Fruit fly (Drosophila melanogaster) S2 (cell line): ENCODE measurements around the gene Syx7.

Experiments used
- CG8478 ChIP-seq: fragments of >200 bp; optimal IDR thresholded peaks from 2 replicates; lab custom pipeline; 2018
- CTCF ChIP-seq, 2 experiments: fragments of >200 bp; optimal IDR thresholded peaks; 2 replicates each; lab custom pipeline; 2018

Syx7 gene

DNA sequence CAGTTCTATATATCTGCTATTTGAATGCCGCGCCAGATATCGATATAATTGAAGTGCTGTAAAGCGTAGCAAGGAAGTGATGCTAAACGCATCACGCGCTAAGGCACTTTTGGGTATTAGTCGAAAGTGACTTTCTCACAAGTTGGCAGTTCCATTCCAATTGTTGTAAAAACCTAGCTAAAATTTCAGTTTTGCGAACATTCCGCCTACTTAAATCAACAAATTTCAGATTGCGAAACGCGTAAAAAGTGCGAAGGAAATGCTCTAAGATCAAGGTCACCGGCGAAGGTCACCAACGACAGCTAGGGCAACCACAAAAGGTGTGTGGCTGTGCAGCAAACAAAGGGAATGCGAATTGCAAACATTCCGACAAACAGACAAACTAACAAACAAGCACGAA is at the start of gene Syx7:
Gene Syx7, plus strand, starts transcription at position 131 of the 400 bp plus-strand sequence.
- no peak for TF ChIP-seq CTCF (optimal IDR thresholded peaks at IDR 0.05; lab: Kevin White, UChicago)
- no peak for TF ChIP-seq CG8478 (lab: Kevin White, UChicago)

DNA sequence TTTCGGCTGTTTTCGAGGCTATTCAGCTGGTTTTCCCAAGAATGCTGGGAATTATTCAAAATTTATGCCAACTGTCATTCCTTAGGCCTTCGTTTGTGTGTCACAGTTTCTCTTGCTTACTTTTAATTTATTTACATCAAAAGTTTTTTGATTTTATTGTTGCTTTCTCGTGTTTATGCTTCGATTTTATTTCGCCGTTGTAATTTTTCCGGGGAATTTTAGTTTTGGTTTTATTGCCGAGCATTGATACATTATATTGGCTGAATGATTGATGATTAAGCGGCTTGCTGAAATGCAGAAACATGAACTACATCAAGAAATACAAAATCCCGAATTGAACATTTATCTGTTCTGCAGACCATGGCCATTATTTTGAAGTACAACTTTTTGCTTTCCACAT is 47.5 kb upstream of the Syx7 start:
- TF ChIP-seq CTCF (optimal IDR thresholded peaks at IDR 0.05; lab: Kevin White, UChicago) (no peak), CG8478 (lab: Kevin White, UChicago) (no peak)

DNA sequence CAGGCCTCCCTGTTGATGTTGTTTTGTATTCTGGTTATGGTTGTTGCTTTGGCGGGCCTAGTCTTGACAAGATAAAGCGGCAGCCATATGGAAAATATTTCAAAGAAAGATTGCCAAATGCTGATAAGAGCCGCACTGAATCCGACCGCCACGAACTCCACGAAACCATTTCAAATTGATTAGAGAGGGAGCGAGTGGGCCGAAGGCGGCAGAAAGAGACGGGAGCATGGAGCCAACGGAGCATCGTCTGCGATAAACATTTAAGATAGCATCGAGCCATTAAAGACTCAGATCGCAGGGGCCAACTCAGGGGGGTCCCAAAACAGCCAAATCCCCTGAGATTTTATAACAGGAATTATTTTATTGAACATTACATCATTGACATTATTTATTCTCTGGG is 45.4 kb upstream of the Syx7 start:
- TF ChIP-seq CTCF (optimal IDR thresholded peaks at IDR 0.05; lab: Kevin White, UChicago) (no peak), CG8478 (lab: Kevin White, UChicago) (no peak)

DNA sequence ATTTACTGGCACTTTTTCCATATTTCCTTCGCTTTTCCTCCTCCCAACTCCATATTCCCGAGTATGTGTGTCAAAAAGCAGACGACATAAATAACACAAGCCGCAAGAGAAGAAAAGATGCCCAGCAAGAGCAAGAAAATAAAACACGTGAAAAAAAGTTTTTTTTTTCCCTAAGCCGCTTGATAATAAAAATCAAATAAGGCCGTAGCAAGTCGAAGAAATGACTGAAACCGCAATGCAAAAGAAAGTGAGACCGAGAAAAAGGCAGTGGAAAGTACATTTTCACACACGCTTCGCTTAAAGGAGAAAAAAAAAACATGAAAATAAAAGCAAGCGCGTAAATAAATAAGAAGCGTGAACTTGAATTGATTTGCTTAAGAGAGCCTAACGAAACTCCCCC is 43.1 kb upstream of the Syx7 start:
- TF ChIP-seq CG8478 (lab: Kevin White, UChicago): no peak
- no peak for TF ChIP-seq CTCF (optimal IDR thresholded peaks at IDR 0.05; lab: Kevin White, UChicago)

DNA sequence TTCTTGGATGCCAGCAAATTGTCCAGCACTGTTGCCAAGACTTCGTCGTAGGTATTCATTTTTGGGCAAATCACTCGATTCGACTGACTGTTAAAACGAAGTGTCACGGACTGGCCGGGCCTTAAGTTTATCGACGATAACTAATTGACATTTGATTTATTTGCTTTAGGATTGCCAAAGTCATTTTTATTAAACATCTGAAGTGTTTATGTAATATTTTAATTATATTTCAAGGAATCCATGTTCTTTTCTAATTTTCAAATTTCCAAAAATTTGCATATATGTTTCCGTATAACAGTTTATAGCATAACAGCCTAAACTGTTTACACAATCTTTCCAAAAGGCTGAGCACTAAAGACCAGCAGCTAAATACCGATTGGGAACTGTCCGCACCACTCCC is 39.0 kb upstream of the Syx7 start, which contains the start of gene sa:
Gene sa, minus strand, starts transcription at position 101 of the 400 bp plus-strand sequence.
- TF ChIP-seq CTCF (optimal IDR thresholded peaks at IDR 0.05; lab: Kevin White, UChicago): no peak
- no peak for TF ChIP-seq CG8478 (lab: Kevin White, UChicago)

DNA sequence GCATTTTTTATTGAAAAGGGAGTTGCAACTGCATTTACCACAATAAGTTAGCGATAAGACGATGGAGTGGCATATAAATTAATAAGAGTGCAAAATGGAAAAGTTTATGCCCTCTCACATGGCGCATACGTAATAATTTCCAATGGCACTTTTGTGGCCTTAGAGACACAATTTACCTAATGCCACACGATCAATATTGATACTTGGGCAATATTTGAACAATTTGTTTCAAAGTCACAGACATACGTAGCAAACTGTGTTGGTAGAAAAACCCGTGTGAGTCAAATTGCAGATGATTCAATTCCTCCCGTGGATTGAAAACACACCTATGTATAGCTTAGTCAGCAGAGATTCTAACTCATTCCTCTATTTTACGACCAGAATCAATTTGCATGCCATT is 33.5 kb upstream of the Syx7 start:
- TF ChIP-seq CG8478 (lab: Kevin White, UChicago) (no peak), CTCF (optimal IDR thresholded peaks at IDR 0.05; lab: Kevin White, UChicago) (no peak)

DNA sequence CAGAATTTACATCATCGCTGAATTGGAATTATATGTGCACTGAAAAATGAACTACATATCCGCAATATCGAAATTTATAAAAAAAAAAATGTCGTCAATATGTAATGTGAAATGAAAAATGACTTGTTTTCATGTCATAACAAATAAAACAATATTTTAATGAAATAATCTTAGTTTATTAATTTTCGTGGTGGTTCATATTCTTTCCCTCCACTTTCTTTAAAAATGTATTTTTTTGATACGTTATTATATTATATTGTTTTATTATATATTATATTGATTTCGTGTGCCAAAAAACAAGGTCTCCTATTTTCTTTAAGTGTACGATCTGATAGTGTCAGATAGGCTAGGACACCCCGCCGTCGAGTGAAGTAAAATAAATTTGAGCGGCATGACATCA is 31.3 kb upstream of the Syx7 start:
- TF ChIP-seq CTCF (optimal IDR thresholded peaks at IDR 0.05; lab: Kevin White, UChicago): no peak
- no peak for TF ChIP-seq CG8478 (lab: Kevin White, UChicago)

DNA sequence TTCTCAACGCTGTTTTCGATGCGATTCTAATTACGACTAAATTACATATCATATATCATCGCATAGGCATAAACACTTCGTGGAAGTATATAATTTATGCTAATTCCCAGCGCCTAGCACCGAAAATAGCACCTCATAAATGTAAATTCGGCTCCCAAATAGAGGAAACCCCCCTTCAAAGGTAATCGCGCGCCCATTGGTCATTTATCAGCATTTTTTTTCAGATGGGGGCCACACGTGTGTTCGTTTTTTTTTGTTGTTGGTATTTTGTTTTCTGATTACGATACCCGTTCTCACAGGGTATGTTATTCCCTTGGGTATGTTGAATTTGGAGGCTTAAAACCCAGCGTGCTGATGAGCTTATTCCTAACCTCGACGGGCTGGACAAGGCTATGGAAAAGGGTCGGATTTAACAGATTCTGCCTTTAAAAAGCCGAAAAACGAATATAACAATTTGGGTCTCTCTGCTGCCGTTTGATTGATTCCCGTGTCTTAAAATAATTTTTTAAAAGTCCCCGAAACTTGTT is 28.6 kb upstream of the Syx7 start:
- TF ChIP-seq CTCF (optimal IDR thresholded peaks at IDR 0.05; lab: Kevin White, UChicago) (no peak), CG8478 (lab: Kevin White, UChicago) (no peak)

DNA sequence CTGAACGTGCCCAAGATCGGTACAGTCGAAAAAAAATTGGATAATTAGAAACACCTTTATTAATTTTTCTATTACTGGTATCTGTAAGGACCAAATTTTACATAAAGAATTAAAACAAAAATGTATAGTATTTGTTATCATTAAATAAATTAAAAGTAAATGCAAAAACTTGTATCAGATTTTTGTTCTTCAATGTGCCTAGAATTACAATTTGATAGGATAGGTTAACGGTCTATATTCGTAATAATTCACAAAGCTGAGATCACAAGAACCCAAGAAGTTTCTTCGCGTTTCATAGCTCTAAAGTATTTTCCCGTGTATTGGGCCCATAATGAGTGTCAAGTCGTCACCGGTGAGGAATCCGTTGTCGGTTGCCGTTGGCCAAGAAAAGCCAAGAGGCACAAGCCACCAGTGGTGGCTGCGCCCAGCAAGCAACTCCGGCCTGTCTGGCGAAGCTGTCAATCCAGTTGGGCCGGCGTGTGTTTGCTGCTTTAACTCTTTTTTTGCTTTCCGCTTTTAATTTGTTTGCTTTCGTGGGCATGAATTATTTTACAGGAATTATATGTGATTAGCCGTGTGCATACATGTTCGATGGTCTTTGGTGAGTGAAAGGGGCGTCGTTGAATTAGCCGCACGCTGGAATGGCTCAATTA is 27.6 kb upstream of the Syx7 start:
- TF ChIP-seq CG8478 (lab: Kevin White, UChicago): no peak
- no peak for TF ChIP-seq CTCF (optimal IDR thresholded peaks at IDR 0.05; lab: Kevin White, UChicago)

DNA sequence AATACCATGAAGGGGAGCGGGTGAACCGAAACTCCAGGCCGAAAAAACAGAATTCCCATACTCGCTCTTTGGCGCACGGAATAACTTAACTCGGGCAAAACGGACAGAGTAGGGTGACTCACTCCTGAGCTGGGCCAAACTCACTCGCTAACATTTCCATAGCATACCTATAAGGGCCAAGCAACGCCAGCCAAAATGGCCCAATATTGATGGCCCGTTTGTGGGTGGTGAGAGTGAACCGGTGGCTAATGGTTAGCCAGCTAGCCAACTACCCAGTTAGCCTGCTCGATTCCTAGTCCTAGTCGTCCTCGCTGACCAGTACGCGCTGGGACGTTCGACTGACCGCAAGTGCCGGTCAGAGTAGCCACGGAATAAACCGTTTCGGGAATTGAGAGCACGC is 18.1 kb upstream of the Syx7 start, which contains the start of gene CG33288:
Gene CG33288, plus strand, starts transcription at position 301 of the 400 bp plus-strand sequence.
- TF ChIP-seq CTCF (optimal IDR thresholded peaks at IDR 0.05; lab: Kevin White, UChicago) (no peak), CG8478 (lab: Kevin White, UChicago) (no peak)

DNA sequence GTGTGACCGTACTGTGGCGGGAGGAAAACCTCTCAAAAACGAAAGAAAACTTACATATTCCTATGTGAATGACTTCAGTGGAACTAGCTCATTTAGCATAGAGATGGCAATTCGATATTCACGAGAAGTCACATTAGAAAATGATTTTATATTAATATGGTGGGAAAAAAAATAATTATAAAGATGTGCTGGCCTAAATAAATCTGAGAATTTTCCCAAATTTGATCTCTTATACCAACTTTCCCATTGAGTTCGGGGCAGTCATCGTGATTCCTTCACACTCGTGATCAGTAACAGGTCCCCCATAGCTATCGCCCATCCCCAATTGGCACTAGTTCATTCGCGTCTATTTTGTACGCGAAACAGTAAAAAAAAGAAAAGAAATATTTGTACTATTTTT is 12.5 kb upstream of the Syx7 start, which contains the start of the genes barc and Aef1:
Gene barc, minus strand, starts transcription at position 37 of the 400 bp plus-strand sequence.
Gene Aef1, plus strand, starts transcription at position 325 of the 400 bp plus-strand sequence.
- TF ChIP-seq CTCF (optimal IDR thresholded peaks at IDR 0.05; lab: Kevin White, UChicago) (no peak), CG8478 (lab: Kevin White, UChicago) (no peak)

DNA sequence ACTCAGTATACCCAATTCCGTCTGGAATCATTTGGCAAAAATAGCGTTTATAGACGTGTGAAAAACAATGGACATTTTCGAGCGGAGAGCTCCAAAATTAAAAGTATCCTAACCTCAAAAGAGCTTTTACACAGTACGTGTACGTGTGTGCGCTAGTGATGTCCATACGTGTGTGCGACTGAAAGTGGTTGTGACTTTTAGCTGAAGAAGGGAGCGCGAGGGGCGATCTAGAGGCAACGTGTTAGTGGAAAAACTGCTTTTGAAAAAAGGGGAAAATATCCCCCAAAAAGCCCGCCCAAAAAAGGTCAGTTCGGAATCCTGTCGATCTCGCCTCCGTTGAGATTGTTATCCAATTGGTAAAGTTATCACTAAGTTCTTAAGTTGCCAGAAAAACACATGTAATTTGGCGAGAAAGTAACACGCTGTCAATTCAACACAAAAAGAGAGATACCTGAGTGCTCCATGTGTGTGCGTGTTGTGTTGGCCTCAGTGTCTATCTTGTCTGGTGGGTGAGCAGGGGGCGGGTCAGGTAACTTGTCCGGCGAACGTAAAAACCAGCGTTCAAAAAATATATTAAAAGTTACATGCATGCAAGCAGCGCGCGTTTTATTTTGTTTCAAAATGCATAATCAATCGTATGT is 11.8 kb upstream of the Syx7 start:
- TF ChIP-seq CTCF (optimal IDR thresholded peaks at IDR 0.05; lab: Kevin White, UChicago): no peak
- no peak for TF ChIP-seq CG8478 (lab: Kevin White, UChicago)

DNA sequence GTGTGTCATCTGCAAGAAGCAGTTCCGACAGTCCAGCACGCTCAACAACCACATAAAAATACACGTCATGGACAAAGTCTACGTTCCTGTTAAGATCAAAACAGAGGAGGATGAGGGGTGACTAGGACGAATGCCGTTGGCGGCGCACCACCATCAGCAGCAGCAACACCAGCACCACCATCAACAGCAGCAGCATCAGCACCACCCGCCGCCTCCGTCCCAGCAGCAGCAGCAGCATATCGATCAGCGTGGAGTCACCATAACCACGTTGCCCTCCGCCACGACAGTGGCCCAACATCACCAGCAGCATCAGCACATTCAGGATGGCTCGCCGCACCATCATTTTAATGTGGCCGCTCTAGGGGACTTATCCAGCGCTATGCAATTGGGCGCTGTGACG is 9.5 kb upstream of the Syx7 start:
- TF ChIP-seq CTCF (optimal IDR thresholded peaks at IDR 0.05; lab: Kevin White, UChicago) (no peak), CG8478 (lab: Kevin White, UChicago) (no peak)

DNA sequence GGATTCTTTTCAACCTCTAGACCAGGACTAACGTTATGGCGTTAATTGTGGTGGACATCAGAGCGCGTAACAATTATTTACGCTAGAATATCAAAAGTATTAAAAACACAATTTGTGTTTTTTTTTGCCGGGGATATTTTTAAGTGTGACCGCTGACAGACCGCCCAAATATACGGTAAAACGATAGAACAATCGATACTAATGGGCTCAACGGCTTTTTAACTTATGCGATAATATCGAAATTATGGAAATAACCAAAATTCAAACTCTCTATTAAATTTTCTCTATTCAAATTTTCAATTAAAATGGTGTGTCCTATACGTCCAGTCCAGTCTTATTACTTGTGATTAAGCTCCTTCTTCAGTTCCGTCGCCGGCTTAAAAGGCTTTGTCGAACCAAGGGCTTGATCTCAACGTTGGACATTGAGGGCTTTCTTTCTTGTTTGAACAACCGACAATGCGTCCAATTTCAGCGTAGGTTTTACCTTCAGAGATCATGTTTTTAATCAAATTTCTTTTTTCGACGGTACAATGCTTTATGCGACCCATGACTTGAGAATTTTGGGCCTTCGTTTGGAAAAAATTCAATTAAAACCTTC is 4.3 kb upstream of the Syx7 start, which contains the start of gene CG5664:
Gene CG5664, minus strand, starts transcription at position 148 of the 598 bp plus-strand sequence.
- TF ChIP-seq CG8478 (lab: Kevin White, UChicago) (no peak), CTCF (optimal IDR thresholded peaks at IDR 0.05; lab: Kevin White, UChicago) (no peak)

DNA sequence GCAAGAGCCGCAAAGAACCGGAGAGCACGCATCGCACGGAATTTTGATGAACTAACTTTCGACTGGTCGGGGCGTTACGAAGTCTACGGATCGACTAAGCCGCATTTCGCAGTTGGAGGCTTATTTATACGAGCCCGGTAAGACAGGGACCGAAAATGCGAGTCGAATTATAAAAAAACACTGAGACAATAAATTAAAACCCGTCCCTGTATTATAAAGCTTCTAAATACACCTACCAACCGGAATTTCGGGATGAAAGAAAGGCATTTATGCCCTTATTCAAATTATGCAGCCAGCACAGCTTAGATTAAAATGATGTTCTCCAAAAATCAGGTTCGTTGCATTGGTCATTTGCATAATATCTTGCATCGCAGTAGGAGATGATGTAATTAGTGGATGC is 915 bp upstream of the Syx7 start, which contains the start of gene Alp1:
Gene Alp1, minus strand, starts transcription at position 101 of the 400 bp plus-strand sequence.
- no peak for TF ChIP-seq CG8478 (lab: Kevin White, UChicago)
- TF ChIP-seq CTCF (optimal IDR thresholded peaks at IDR 0.05; lab: Kevin White, UChicago): no peak
